Worm (Caenorhabditis elegans): Measurements from ENCODE around the gene M01B2.13.

Gene M01B2.13

ce11 chrV:15293865-15294264 is 28.2 kb upstream of the M01B2.13 start, which contains the start of gene str-96:
Gene str-96, minus strand, starts transcription at chrV:15293965.
- TF ChIP-seq nhr-21 (tag; optimal IDR thresholded peaks at IDR 0.05) (no peak), lin-13 (GFP tag; optimal IDR thresholded peaks at IDR 0.05) (no peak), nhr-25 (tag; optimal IDR thresholded peaks at IDR 0.05) (no peak), unc-62 (GFP tag; optimal IDR thresholded peaks at IDR 0.05) (no peak), lin-39 (tag; optimal IDR thresholded peaks at IDR 0.05) (no peak), blmp-1 (tag; optimal IDR thresholded peaks at IDR 0.05; ENCODE audit: insufficient read depth) (no peak), unc-55 (GFP tag; optimal IDR thresholded peaks at IDR 0.05) (no peak)

- TF ChIP-seq elt-3 (tag; optimal IDR thresholded peaks at IDR 0.05) (no peak), elt-1 (tag; optimal IDR thresholded peaks at IDR 0.05) (no peak), mab-5 (tag; optimal IDR thresholded peaks at IDR 0.05) (no peak), mbf-1 (tag; optimal IDR thresholded peaks at IDR 0.05) (no peak), blmp-1 (tag; optimal IDR thresholded peaks at IDR 0.05; ENCODE audit: insufficient read depth) (no peak), lin-13 (GFP tag; optimal IDR thresholded peaks at IDR 0.05) (no peak), lin-11 (tag; optimal IDR thresholded peaks at IDR 0.05) (no peak), nhr-237 (tag; optimal IDR thresholded peaks at IDR 0.05) (no peak), ZK546.5 (tag; optimal IDR thresholded peaks at IDR 0.05) (no peak)
Measured at ce11 chrV:15290995-15291394, 25.3 kb upstream of the M01B2.13 start, which contains the start of gene cyp-34A2. Gene cyp-34A2, minus strand, starts transcription at chrV:15291095.

ce11 chrV:15287856-15288255 is 22.1 kb upstream of the M01B2.13 start, which contains the start of gene cyp-34A1:
Gene cyp-34A1, minus strand, starts transcription at chrV:15287956.
- TF ChIP-seq lsy-2 (tag; optimal IDR thresholded peaks at IDR 0.05) (no peak), nhr-23 (tag; optimal IDR thresholded peaks at IDR 0.05) (no peak), zag-1 (tag; optimal IDR thresholded peaks at IDR 0.05) (no peak), unc-62 (GFP tag; optimal IDR thresholded peaks at IDR 0.05) (no peak), egl-27 (tag; optimal IDR thresholded peaks at IDR 0.05) (no peak), Y55F3AM.14 (GFP tag; optimal IDR thresholded peaks at IDR 0.05) (no peak), blmp-1 (tag; optimal IDR thresholded peaks at IDR 0.05; ENCODE audit: insufficient read depth) (no peak), snpc-4 (tag; optimal IDR thresholded peaks at IDR 0.05) (no peak), ceh-82 (tag; optimal IDR thresholded peaks at IDR 0.05) (no peak), ztf-1 (GFP tag; conservative IDR thresholded peaks at IDR 0.05) (no peak), ZK546.5 (tag; optimal IDR thresholded peaks at IDR 0.05) (no peak), nhr-11 (tag; optimal IDR thresholded peaks at IDR 0.05) (no peak), nhr-12 (tag; optimal IDR thresholded peaks at IDR 0.05) (no peak), skn-1 (tag; optimal IDR thresholded peaks at IDR 0.05) (no peak), F13H6.1 (tag; optimal IDR thresholded peaks at IDR 0.05) (no peak), alr-1 (tag; optimal IDR thresholded peaks at IDR 0.05) (no peak)

- TF ChIP-seq sma-9 (GFP tag; optimal IDR thresholded peaks at IDR 0.05), result peak; percentile 51
- no peak for TF ChIP-seq sma-9 (tag; optimal IDR thresholded peaks at IDR 0.05)
- no peak for TF ChIP-seq ceh-16 (tag; optimal IDR thresholded peaks at IDR 0.05)
Measured at ce11 chrV:15285984-15286383, 20.3 kb upstream of the M01B2.13 start.

ce11 chrV:15281279-15281949 is 15.7 kb upstream of the M01B2.13 start, which contains the start of the genes srw-19 and srx-51:
Gene srw-19, minus strand, starts transcription at chrV:15281379.
Gene srx-51, plus strand, starts transcription at chrV:15281899.
- TF ChIP-seq mbf-1 (tag; optimal IDR thresholded peaks at IDR 0.05), result no peak
- TF ChIP-seq nhr-129 (tag; optimal IDR thresholded peaks at IDR 0.05), result no peak
- no peak for TF ChIP-seq aly-2 (tag; optimal IDR thresholded peaks at IDR 0.05)
- TF ChIP-seq zag-1 (tag; optimal IDR thresholded peaks at IDR 0.05), result no peak
- no peak for TF ChIP-seq nhr-12 (tag; optimal IDR thresholded peaks at IDR 0.05)
- no peak for TF ChIP-seq ztf-1 (GFP tag; conservative IDR thresholded peaks at IDR 0.05)
- TF ChIP-seq ceh-82 (tag; optimal IDR thresholded peaks at IDR 0.05), result no peak
- no peak for TF ChIP-seq nhr-23 (tag; optimal IDR thresholded peaks at IDR 0.05)
- no peak for TF ChIP-seq peb-1 (tag; optimal IDR thresholded peaks at IDR 0.05)
- no peak for TF ChIP-seq nhr-6 (tag; optimal IDR thresholded peaks at IDR 0.05)
- TF ChIP-seq unc-55 (GFP tag; optimal IDR thresholded peaks at IDR 0.05), result no peak
- no peak for TF ChIP-seq lin-11 (tag; optimal IDR thresholded peaks at IDR 0.05)
- TF ChIP-seq ama-1 (optimal IDR thresholded peaks at IDR 0.05), result no peak
- TF ChIP-seq ZK546.5 (tag; optimal IDR thresholded peaks at IDR 0.05), result no peak
- TF ChIP-seq dmd-4 (tag; optimal IDR thresholded peaks at IDR 0.05), result no peak

All from whole organism, L2 larva.